Worm (Caenorhabditis elegans) whole organism, L3 larva: ENCODE results near the gene C08E8.1.

ENCODE experiments used
- ceh-28 ChIP-seq: fragments of 150-350 bp; optimal IDR thresholded peaks from 2 replicates; lab custom pipeline; 2014; ENCODE audit warnings: missing biosample characterization, missing genetic modification reagents, missing genetic modification characterization
- ceh-9 ChIP-seq: sonication (generic microtip); optimal IDR thresholded peaks from 2 replicates; lab custom pipeline; 2018; ENCODE audit warnings: missing biosample characterization, missing genetic modification characterization
- elt-2 ChIP-seq: sonication (generic microtip); optimal IDR thresholded peaks from 2 replicates; lab custom pipeline; 2016; ENCODE audit warnings: missing genetic modification reagents, mild to moderate bottlenecking, missing genetic modification characterization, missing compliant biosample characterization
- eor-1 ChIP-seq, 2 experiments: fragments of 150-350 bp; optimal IDR thresholded peaks; 2 replicates each; lab custom pipeline; 2014 to 2018; ENCODE audit warnings: missing biosample characterization in 2 of 2, missing genetic modification characterization in 2 of 2
- lin-15B ChIP-seq: fragments of 150-350 bp; optimal IDR thresholded peaks from 2 replicates; lab custom pipeline; 2014; ENCODE audit warnings: missing biosample characterization, missing genetic modification characterization
- nfya-1 ChIP-seq: sonication (generic microtip); optimal IDR thresholded peaks from 2 replicates; lab custom pipeline; 2017; ENCODE audit warnings: missing genetic modification characterization, mild to moderate bottlenecking, missing compliant biosample characterization, antibody characterized with exemption, moderate library complexity; ENCODE audit not compliant: insufficient read depth
- nhr-76 ChIP-seq: fragments of 150-350 bp; sonication (generic microtip); optimal IDR thresholded peaks from 5 replicates; lab custom pipeline; 2014; ENCODE audit warnings: missing biosample characterization, missing genetic modification characterization
- pha-4 ChIP-seq: fragments of 150-350 bp; optimal IDR thresholded peaks from 2 replicates; lab custom pipeline; 2014; ENCODE audit warnings: missing biosample characterization, missing genetic modification reagents, missing genetic modification characterization
- unc-62 ChIP-seq: fragments of 150-350 bp; sonication (generic microtip); optimal IDR thresholded peaks from 4 replicates; lab custom pipeline; 2014; ENCODE audit warnings: missing biosample characterization, missing genetic modification reagents, missing genetic modification characterization
- ztf-11 ChIP-seq: fragments of 150-350 bp; optimal IDR thresholded peaks from 2 replicates; lab custom pipeline; 2014; ENCODE audit warnings: missing biosample characterization, missing genetic modification characterization

- TF ChIP-seq unc-62 (no peak), ceh-28 (tag; lab: Kevin White, UChicago) (no peak), nhr-76 (no peak), elt-2 (tag; lab: Kevin White, UChicago) (no peak), pha-4 (tag; lab: Kevin White, UChicago) (no peak), eor-1 (tag; optimal IDR thresholded peaks at IDR 0.05; lab: Kevin White, UChicago) (no peak), lin-15B (tag; lab: Kevin White, UChicago) (no peak), ceh-9 (tag; lab: Kevin White, UChicago) (no peak), nfya-1 (no peak), ztf-11 (tag; lab: Kevin White, UChicago) (no peak)
Measured at ce11 chrV:18339807-18340206, 22.5 kb downstream of the C08E8.1 start, which contains the start of gene C08E8.10.
